Fruit fly (Drosophila melanogaster) whole organism, adult: ENCODE data around the gene Vha16-2.

Experiments
- CG11617 ChIP-seq: fragments of 200-800 bp; sonication (Bioruptor generic); optimal IDR thresholded peaks from 2 replicates; lab custom pipeline; 2017; ENCODE audit warnings: mild to moderate bottlenecking, missing biosample characterization, missing genetic modification reagents, missing genetic modification characterization
- CG12768 ChIP-seq: fragments of 200-800 bp; sonication (Bioruptor generic); optimal IDR thresholded peaks from 2 replicates; lab custom pipeline; 2017; ENCODE audit warnings: missing biosample characterization, missing genetic modification characterization, mild to moderate bottlenecking, moderate library complexity, missing genetic modification reagents
- CG14711 ChIP-seq: fragments of 200-800 bp; sonication (Bioruptor generic); optimal IDR thresholded peaks from 2 replicates; lab custom pipeline; 2018; ENCODE audit warnings: missing biosample characterization, mild to moderate bottlenecking, missing genetic modification characterization, moderate library complexity
- CG1620 ChIP-seq: fragments of 200-800 bp; sonication (Bioruptor generic); optimal IDR thresholded peaks from 2 replicates; lab custom pipeline; 2016; ENCODE audit warnings: missing biosample characterization, missing genetic modification characterization
- CG33017 ChIP-seq: fragments of 200-800 bp; sonication (Bioruptor generic); optimal IDR thresholded peaks from 2 replicates; lab custom pipeline; 2018; ENCODE audit warnings: missing biosample characterization, mild to moderate bottlenecking, missing genetic modification characterization, moderate library complexity
- CG5204 ChIP-seq: fragments of 200-800 bp; sonication (Bioruptor generic); optimal IDR thresholded peaks from 2 replicates; lab custom pipeline; 2016; ENCODE audit warnings: missing biosample characterization, missing genetic modification characterization
- CG7045 ChIP-seq: fragments of 200-800 bp; sonication (Bioruptor generic); optimal IDR thresholded peaks from 2 replicates; lab custom pipeline; 2017; ENCODE audit warnings: missing biosample characterization, mild to moderate bottlenecking, missing genetic modification characterization
- CG7101 ChIP-seq: fragments of 200-800 bp; sonication (Bioruptor generic); optimal IDR thresholded peaks from 2 replicates; lab custom pipeline; 2018; ENCODE audit warnings: missing biosample characterization, mild to moderate bottlenecking, missing genetic modification characterization, moderate library complexity
- Clk ChIP-seq: fragments of 200-800 bp; sonication (Bioruptor generic); optimal IDR thresholded peaks from 2 replicates; lab custom pipeline; 2017; ENCODE audit warnings: missing biosample characterization, missing genetic modification characterization
- Crg-1 ChIP-seq: fragments of 200-800 bp; sonication (Bioruptor generic); optimal IDR thresholded peaks from 2 replicates; lab custom pipeline; 2016; ENCODE audit warnings: missing biosample characterization, missing genetic modification characterization
- Hr96 ChIP-seq: fragments of 200-800 bp; sonication (Bioruptor generic); optimal IDR thresholded peaks from 2 replicates; lab custom pipeline; 2016; ENCODE audit warnings: missing biosample characterization, missing genetic modification characterization
- Mnt ChIP-seq: fragments of 200-800 bp; sonication (Bioruptor generic); optimal IDR thresholded peaks from 2 replicates; lab custom pipeline; 2016; ENCODE audit warnings: missing biosample characterization, mild to moderate bottlenecking, missing genetic modification characterization
- bab1 ChIP-seq: fragments of 200-800 bp; sonication (Bioruptor generic); optimal IDR thresholded peaks from 3 replicates; lab custom pipeline; 2019; ENCODE audit warnings: missing biosample characterization, mild to moderate bottlenecking, missing genetic modification characterization, moderate library complexity
- cic ChIP-seq: fragments of 200-800 bp; sonication (Bioruptor generic); optimal IDR thresholded peaks from 2 replicates; lab custom pipeline; 2017; ENCODE audit warnings: missing biosample characterization, mild to moderate bottlenecking, missing genetic modification characterization, moderate library complexity
- cnc ChIP-seq, 2 experiments: fragments of >200 bp; optimal IDR thresholded peaks; 2 replicates each; lab custom pipeline; 2017
- kay ChIP-seq: fragments of 200-800 bp; sonication (Bioruptor generic); peaks from one replicate; lab custom pipeline; 2016; ENCODE audit warnings: missing biosample characterization, missing genetic modification characterization, borderline replicate concordance
- ovo ChIP-seq: fragments of 200-800 bp; sonication (Bioruptor generic); optimal IDR thresholded peaks from 2 replicates; lab custom pipeline; 2016; ENCODE audit warnings: missing biosample characterization, missing genetic modification characterization
- pad ChIP-seq: fragments of 200-800 bp; sonication (Bioruptor generic); optimal IDR thresholded peaks from 3 replicates; lab custom pipeline; 2017; ENCODE audit warnings: missing biosample characterization, missing genetic modification characterization, mild to moderate bottlenecking, moderate library complexity, missing genetic modification reagents
- tj ChIP-seq: fragments of 200-800 bp; sonication (Bioruptor generic); optimal IDR thresholded peaks from 3 replicates; lab custom pipeline; 2017; ENCODE audit warnings: missing biosample characterization, mild to moderate bottlenecking, missing genetic modification characterization, moderate library complexity
- toe ChIP-seq: fragments of 200-800 bp; sonication (Bioruptor generic); optimal IDR thresholded peaks from 2 replicates; lab custom pipeline; 2016; ENCODE audit warnings: missing biosample characterization, missing genetic modification characterization

Vha16-2 gene

dm6 chr3L:11508337-11508736 is 33.6 kb downstream of the Vha16-2 start, which contains the start of gene CG33500:
Gene CG33500 (plus strand): TSS chr3L:11508637.
- TF ChIP-seq cic (GFP tag; lab: Kevin White, UChicago) (no peak), cnc (optimal IDR thresholded peaks at IDR 0.05; lab: Kevin White, UChicago) (no peak), CG1620 (GFP tag; lab: Kevin White, UChicago) (no peak), Hr96 (GFP tag; lab: Kevin White, UChicago) (no peak), CG11617 (GFP tag; lab: Kevin White, UChicago) (no peak)

dm6 chr3L:11509294-11509911 is 34.6 kb downstream of the Vha16-2 start, which contains the start of the genes Sgs8 and Sgs7:
Gene Sgs8 (minus strand): TSS chr3L:11509394.
Gene Sgs7 (plus strand): TSS chr3L:11509861.
- no peak for TF ChIP-seq pad (GFP tag; lab: Kevin White, UChicago)
- TF ChIP-seq Clk, result no peak
- no peak for TF ChIP-seq tj
- TF ChIP-seq Crg-1 (GFP tag; lab: Kevin White, UChicago), result no peak
- no peak for TF ChIP-seq CG12768 (GFP tag; lab: Kevin White, UChicago)
- no peak for TF ChIP-seq Mnt (GFP tag; lab: Kevin White, UChicago)
- no peak for TF ChIP-seq CG7101 (tag; lab: Kevin White, UChicago)
- TF ChIP-seq bab1 (GFP tag; lab: Kevin White, UChicago), result no peak
- TF ChIP-seq kay (GFP tag; lab: Kevin White, UChicago), result no peak
- no peak for TF ChIP-seq toe (GFP tag; lab: Kevin White, UChicago)
- TF ChIP-seq CG11617 (GFP tag; lab: Kevin White, UChicago), result no peak
- TF ChIP-seq CG7045 (GFP tag; lab: Kevin White, UChicago), result no peak
- TF ChIP-seq cnc (optimal IDR thresholded peaks at IDR 0.05; lab: Kevin White, UChicago), result no peak

dm6 chr3L:11510489-11510888 is 35.7 kb downstream of the Vha16-2 start, which contains the start of gene CG33272:
Gene CG33272 (minus strand): TSS chr3L:11510589.
- TF ChIP-seq CG7045 (GFP tag; lab: Kevin White, UChicago), result no peak
- TF ChIP-seq kay (GFP tag; lab: Kevin White, UChicago), result no peak
- no peak for TF ChIP-seq CG33017 (tag; lab: Kevin White, UChicago)
- TF ChIP-seq CG1620 (GFP tag; lab: Kevin White, UChicago), result no peak
- TF ChIP-seq pad (GFP tag; lab: Kevin White, UChicago), result no peak
- TF ChIP-seq CG12768 (GFP tag; lab: Kevin White, UChicago), result no peak
- TF ChIP-seq bab1 (GFP tag; lab: Kevin White, UChicago), result no peak
- no peak for TF ChIP-seq Crg-1 (GFP tag; lab: Kevin White, UChicago)
- no peak for TF ChIP-seq Hr96 (GFP tag; lab: Kevin White, UChicago)
- TF ChIP-seq cic (GFP tag; lab: Kevin White, UChicago), result no peak
- no peak for TF ChIP-seq CG5204 (GFP tag; lab: Kevin White, UChicago)
- TF ChIP-seq cnc (optimal IDR thresholded peaks at IDR 0.05; lab: Kevin White, UChicago), result no peak
- TF ChIP-seq Clk, result no peak
- TF ChIP-seq tj, result no peak
- no peak for TF ChIP-seq CG11617 (GFP tag; lab: Kevin White, UChicago)
- no peak for TF ChIP-seq ovo (GFP tag; lab: Kevin White, UChicago)
- no peak for TF ChIP-seq CG14711 (tag; lab: Kevin White, UChicago)
- TF ChIP-seq Mnt (GFP tag; lab: Kevin White, UChicago), result no peak
- TF ChIP-seq CG7101 (tag; lab: Kevin White, UChicago), result no peak
- TF ChIP-seq toe (GFP tag; lab: Kevin White, UChicago), result no peak

dm6 chr3L:11511243-11511642 is 36.5 kb downstream of the Vha16-2 start:
- TF ChIP-seq Hr96 (GFP tag; lab: Kevin White, UChicago) (no peak), Clk (no peak), CG7045 (GFP tag; lab: Kevin White, UChicago) (no peak), kay (GFP tag; lab: Kevin White, UChicago) (no peak), toe (GFP tag; lab: Kevin White, UChicago) (no peak), CG5204 (GFP tag; lab: Kevin White, UChicago) (no peak), cnc (optimal IDR thresholded peaks at IDR 0.05; lab: Kevin White, UChicago) (no peak), CG12768 (GFP tag; lab: Kevin White, UChicago) (no peak), CG33017 (tag; lab: Kevin White, UChicago) (no peak), CG7101 (tag; lab: Kevin White, UChicago) (no peak), Mnt (GFP tag; lab: Kevin White, UChicago) (no peak), CG11617 (GFP tag; lab: Kevin White, UChicago) (no peak), pad (GFP tag; lab: Kevin White, UChicago) (no peak), cic (GFP tag; lab: Kevin White, UChicago) (no peak), bab1 (GFP tag; lab: Kevin White, UChicago) (no peak), Crg-1 (GFP tag; lab: Kevin White, UChicago) (no peak), tj (no peak)

dm6 chr3L:11511921-11512320 is 37.2 kb downstream of the Vha16-2 start, which contains the start of gene Sgs3:
Gene Sgs3 (plus strand): TSS chr3L:11512221.
- TF ChIP-seq CG7101 (tag; lab: Kevin White, UChicago), result no peak
- no peak for TF ChIP-seq CG14711 (tag; lab: Kevin White, UChicago)
- TF ChIP-seq CG5204 (GFP tag; lab: Kevin White, UChicago), result no peak

- TF ChIP-seq CG1620 (GFP tag; lab: Kevin White, UChicago) (no peak), CG12768 (GFP tag; lab: Kevin White, UChicago) (no peak), Hr96 (GFP tag; lab: Kevin White, UChicago) (no peak), cic (GFP tag; lab: Kevin White, UChicago) (no peak), Mnt (GFP tag; lab: Kevin White, UChicago) (no peak), Clk (no peak), ovo (GFP tag; lab: Kevin White, UChicago) (no peak), tj (no peak), kay (GFP tag; lab: Kevin White, UChicago) (no peak), bab1 (GFP tag; lab: Kevin White, UChicago) (no peak), CG33017 (tag; lab: Kevin White, UChicago) (no peak), CG14711 (tag; lab: Kevin White, UChicago) (no peak), CG11617 (GFP tag; lab: Kevin White, UChicago) (no peak), cnc (optimal IDR thresholded peaks at IDR 0.05; lab: Kevin White, UChicago) (no peak), Crg-1 (GFP tag; lab: Kevin White, UChicago) (no peak)
Observed at dm6 chr3L:11513405-11513804, 38.6 kb downstream of the Vha16-2 start, which contains the start of gene CG7512. Gene CG7512 (plus strand): TSS chr3L:11513705.
